Fruit fly (Drosophila melanogaster) whole organism, adult: ENCODE data around the gene xit.

Experiments used
- CG11617 ChIP-seq: fragments of 200-800 bp; sonication (Bioruptor generic); optimal IDR thresholded peaks from 2 replicates; lab custom pipeline; 2017; ENCODE audit warnings: mild to moderate bottlenecking, missing biosample characterization, missing genetic modification reagents, missing genetic modification characterization
- CG12768 ChIP-seq: fragments of 200-800 bp; sonication (Bioruptor generic); optimal IDR thresholded peaks from 2 replicates; lab custom pipeline; 2017; ENCODE audit warnings: missing biosample characterization, missing genetic modification characterization, mild to moderate bottlenecking, moderate library complexity, missing genetic modification reagents
- CG14711 ChIP-seq: fragments of 200-800 bp; sonication (Bioruptor generic); optimal IDR thresholded peaks from 2 replicates; lab custom pipeline; 2018; ENCODE audit warnings: missing biosample characterization, mild to moderate bottlenecking, missing genetic modification characterization, moderate library complexity
- CG1620 ChIP-seq: fragments of 200-800 bp; sonication (Bioruptor generic); optimal IDR thresholded peaks from 2 replicates; lab custom pipeline; 2016; ENCODE audit warnings: missing biosample characterization, missing genetic modification characterization
- CG33017 ChIP-seq: fragments of 200-800 bp; sonication (Bioruptor generic); optimal IDR thresholded peaks from 2 replicates; lab custom pipeline; 2018; ENCODE audit warnings: missing biosample characterization, mild to moderate bottlenecking, missing genetic modification characterization, moderate library complexity
- CG5204 ChIP-seq: fragments of 200-800 bp; sonication (Bioruptor generic); optimal IDR thresholded peaks from 2 replicates; lab custom pipeline; 2016; ENCODE audit warnings: missing biosample characterization, missing genetic modification characterization
- CG7045 ChIP-seq: fragments of 200-800 bp; sonication (Bioruptor generic); optimal IDR thresholded peaks from 2 replicates; lab custom pipeline; 2017; ENCODE audit warnings: missing biosample characterization, mild to moderate bottlenecking, missing genetic modification characterization
- CG7101 ChIP-seq: fragments of 200-800 bp; sonication (Bioruptor generic); optimal IDR thresholded peaks from 2 replicates; lab custom pipeline; 2018; ENCODE audit warnings: missing biosample characterization, mild to moderate bottlenecking, missing genetic modification characterization, moderate library complexity
- Clk ChIP-seq: fragments of 200-800 bp; sonication (Bioruptor generic); optimal IDR thresholded peaks from 2 replicates; lab custom pipeline; 2017; ENCODE audit warnings: missing biosample characterization, missing genetic modification characterization
- Crg-1 ChIP-seq: fragments of 200-800 bp; sonication (Bioruptor generic); optimal IDR thresholded peaks from 2 replicates; lab custom pipeline; 2016; ENCODE audit warnings: missing biosample characterization, missing genetic modification characterization
- Hr96 ChIP-seq: fragments of 200-800 bp; sonication (Bioruptor generic); optimal IDR thresholded peaks from 2 replicates; lab custom pipeline; 2016; ENCODE audit warnings: missing biosample characterization, missing genetic modification characterization
- Mnt ChIP-seq: fragments of 200-800 bp; sonication (Bioruptor generic); optimal IDR thresholded peaks from 2 replicates; lab custom pipeline; 2016; ENCODE audit warnings: missing biosample characterization, mild to moderate bottlenecking, missing genetic modification characterization
- bab1 ChIP-seq: fragments of 200-800 bp; sonication (Bioruptor generic); optimal IDR thresholded peaks from 3 replicates; lab custom pipeline; 2019; ENCODE audit warnings: missing biosample characterization, mild to moderate bottlenecking, missing genetic modification characterization, moderate library complexity
- cic ChIP-seq: fragments of 200-800 bp; sonication (Bioruptor generic); optimal IDR thresholded peaks from 2 replicates; lab custom pipeline; 2017; ENCODE audit warnings: missing biosample characterization, mild to moderate bottlenecking, missing genetic modification characterization, moderate library complexity
- cnc ChIP-seq, 2 experiments: fragments of >200 bp; optimal IDR thresholded peaks; 2 replicates each; lab custom pipeline; 2017
- kay ChIP-seq: fragments of 200-800 bp; sonication (Bioruptor generic); peaks from one replicate; lab custom pipeline; 2016; ENCODE audit warnings: missing biosample characterization, missing genetic modification characterization, borderline replicate concordance
- ovo ChIP-seq: fragments of 200-800 bp; sonication (Bioruptor generic); optimal IDR thresholded peaks from 2 replicates; lab custom pipeline; 2016; ENCODE audit warnings: missing biosample characterization, missing genetic modification characterization
- pad ChIP-seq: fragments of 200-800 bp; sonication (Bioruptor generic); optimal IDR thresholded peaks from 3 replicates; lab custom pipeline; 2017; ENCODE audit warnings: missing biosample characterization, missing genetic modification characterization, mild to moderate bottlenecking, moderate library complexity, missing genetic modification reagents
- tj ChIP-seq: fragments of 200-800 bp; sonication (Bioruptor generic); optimal IDR thresholded peaks from 3 replicates; lab custom pipeline; 2017; ENCODE audit warnings: missing biosample characterization, mild to moderate bottlenecking, missing genetic modification characterization, moderate library complexity
- toe ChIP-seq: fragments of 200-800 bp; sonication (Bioruptor generic); optimal IDR thresholded peaks from 2 replicates; lab custom pipeline; 2016; ENCODE audit warnings: missing biosample characterization, missing genetic modification characterization

Gene xit

dm6 chrX:6860413-6861089 lies 39.7 kb downstream of the xit start:
- TF ChIP-seq toe (GFP tag; lab: Kevin White, UChicago) (no peak), Hr96 (GFP tag; lab: Kevin White, UChicago) (no peak), CG5204 (no peak), CG14711 (peak; percentile 28), Mnt (GFP tag; lab: Kevin White, UChicago) (no peak)

DNA sequence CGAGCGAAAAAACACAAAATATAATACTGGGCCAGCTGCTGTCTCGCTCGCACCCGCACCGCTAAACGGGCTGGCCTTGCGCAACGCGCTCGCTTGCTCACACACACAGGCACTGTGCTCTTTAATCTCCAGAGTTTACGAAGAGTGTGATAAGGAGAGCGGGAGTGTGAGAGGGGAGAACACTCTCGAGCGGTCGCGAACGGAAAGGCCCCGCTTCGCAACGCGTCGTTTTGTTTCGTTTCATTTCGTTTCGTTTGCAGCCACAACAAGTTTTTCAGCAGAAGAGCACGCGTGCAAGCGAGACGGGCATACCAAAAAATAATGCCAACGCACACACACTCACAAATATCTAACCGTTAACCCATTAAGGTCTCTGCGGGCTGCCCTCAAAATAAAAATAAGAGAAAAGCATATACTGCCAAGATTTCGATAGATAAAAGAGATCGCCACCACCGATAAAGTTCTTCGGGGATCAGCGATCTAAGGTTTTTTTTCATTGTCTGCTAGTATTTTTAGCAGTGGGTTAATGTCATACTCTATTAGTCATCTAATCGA lies 40.8 kb downstream of the xit start:
- TF ChIP-seq tj (GFP tag; lab: Kevin White, UChicago), result peak; percentile 86
- TF ChIP-seq CG1620 (GFP tag; lab: Kevin White, UChicago), result peak; percentile 56
- peak; percentile 64 for TF ChIP-seq CG11617
- TF ChIP-seq kay (GFP tag; lab: Kevin White, UChicago), result peak; percentile 61
- peak; percentile 30 for TF ChIP-seq Clk (GFP tag; lab: Kevin White, UChicago)
- TF ChIP-seq CG33017, result peak; percentile 57
- peak; percentile 56 for TF ChIP-seq Mnt (GFP tag; lab: Kevin White, UChicago)
- peak; percentile 82 for TF ChIP-seq pad (GFP tag; lab: Kevin White, UChicago)
- TF ChIP-seq CG12768 (GFP tag; lab: Kevin White, UChicago), result peak; percentile 69
- peak; percentile 61 for TF ChIP-seq Hr96 (GFP tag; lab: Kevin White, UChicago)
- TF ChIP-seq Crg-1 (GFP tag; lab: Kevin White, UChicago), result no peak
- TF ChIP-seq toe (GFP tag; lab: Kevin White, UChicago), result no peak
- TF ChIP-seq cnc (optimal IDR thresholded peaks at IDR 0.05; lab: Kevin White, UChicago), result no peak
- TF ChIP-seq CG14711, result peak; percentile 86
- TF ChIP-seq CG5204, result peak; percentile 45
- peak; percentile 92 for TF ChIP-seq bab1
- peak; percentile 71 for TF ChIP-seq CG7045 (GFP tag; lab: Kevin White, UChicago)
- TF ChIP-seq cic (GFP tag; lab: Kevin White, UChicago), result peak; percentile 81
- peak; percentile 91 for TF ChIP-seq CG7101 (tag; lab: Kevin White, UChicago)
- TF ChIP-seq ovo (GFP tag; lab: Kevin White, UChicago), result peak; percentile 30

dm6 chrX:6862521-6863288 lies 41.9 kb downstream of the xit start:
- TF ChIP-seq kay (GFP tag; lab: Kevin White, UChicago) (peak; percentile 86), CG7045 (GFP tag; lab: Kevin White, UChicago) (no peak), cic (GFP tag; lab: Kevin White, UChicago) (peak; percentile 42), tj (GFP tag; lab: Kevin White, UChicago) (peak; percentile 25), Mnt (GFP tag; lab: Kevin White, UChicago) (peak; percentile 37)

dm6 chrX:6863289-6863938 lies 42.6 kb downstream of the xit start, which contains the start of gene CG43736:
Gene CG43736 (plus strand): TSS chrX:6863888.
- peak; percentile 63 for TF ChIP-seq Mnt (GFP tag; lab: Kevin White, UChicago)
- TF ChIP-seq CG5204, result peak; percentile 91
- TF ChIP-seq cnc (optimal IDR thresholded peaks at IDR 0.05; lab: Kevin White, UChicago), result no peak
- TF ChIP-seq pad (GFP tag; lab: Kevin White, UChicago), result peak; percentile 90
- TF ChIP-seq bab1, result peak; percentile 97
- peak; percentile 86 for TF ChIP-seq CG1620 (GFP tag; lab: Kevin White, UChicago)
- peak; percentile 87 for TF ChIP-seq toe (GFP tag; lab: Kevin White, UChicago)
- TF ChIP-seq CG33017, result peak; percentile 96
- peak; percentile 48 for TF ChIP-seq cic (GFP tag; lab: Kevin White, UChicago)
- peak; percentile 89 for TF ChIP-seq Hr96 (GFP tag; lab: Kevin White, UChicago)
- peak; percentile 97 for TF ChIP-seq CG7101 (tag; lab: Kevin White, UChicago)
- peak; percentile 96 for TF ChIP-seq CG14711
- peak; percentile 94 for TF ChIP-seq CG7045 (GFP tag; lab: Kevin White, UChicago)
- peak; percentile 89 for TF ChIP-seq Crg-1 (GFP tag; lab: Kevin White, UChicago)
- TF ChIP-seq Clk (GFP tag; lab: Kevin White, UChicago), result peak; percentile 75
- TF ChIP-seq CG12768 (GFP tag; lab: Kevin White, UChicago), result peak; percentile 97
- TF ChIP-seq ovo (GFP tag; lab: Kevin White, UChicago), result peak; percentile 74
- no peak for TF ChIP-seq kay (GFP tag; lab: Kevin White, UChicago)
- TF ChIP-seq CG11617, result peak; percentile 96
- TF ChIP-seq tj (GFP tag; lab: Kevin White, UChicago), result peak; percentile 60

dm6 chrX:6865039-6865438 lies 44.2 kb downstream of the xit start:
- TF ChIP-seq pad (GFP tag; lab: Kevin White, UChicago) (peak; percentile 14), kay (GFP tag; lab: Kevin White, UChicago) (no peak)
